Fruit fly (Drosophila melanogaster) whole organism, embryonic: ENCODE results near the gene CG3078.

Experiments used
- Abd-B ChIP-seq: fragments of 200-800 bp; sonication (Bioruptor generic); optimal IDR thresholded peaks from 2 replicates; lab custom pipeline; 2018; ENCODE audit warnings: missing biosample characterization, mild to moderate bottlenecking, missing genetic modification characterization, moderate library complexity
- BtbVII ChIP-seq: fragments of 200-800 bp; sonication (Bioruptor generic); optimal IDR thresholded peaks from 3 replicates; lab custom pipeline; 2017; ENCODE audit warnings: missing biosample characterization, mild to moderate bottlenecking, missing genetic modification characterization
- CG10209 ChIP-seq: fragments of 200-800 bp; sonication (Bioruptor generic); optimal IDR thresholded peaks from 3 replicates; lab custom pipeline; 2017; ENCODE audit warnings: missing biosample characterization, mild to moderate bottlenecking, missing genetic modification characterization, missing genetic modification reagents
- CG10979 ChIP-seq: fragments of 200-800 bp; sonication (Bioruptor generic); optimal IDR thresholded peaks from 2 replicates; lab custom pipeline; 2018; ENCODE audit warnings: missing biosample characterization, mild to moderate bottlenecking, missing genetic modification characterization, moderate library complexity
- CG11456 ChIP-seq: fragments of 200-800 bp; sonication (Bioruptor generic); IDR thresholded peaks from 3 replicates; pipeline ENCODE4 v1.3.6; 2022; ENCODE audit warnings: missing biosample characterization, missing genetic modification characterization
- CG11723 ChIP-seq: fragments of 200-800 bp; sonication (Bioruptor generic); optimal IDR thresholded peaks from 2 replicates; lab custom pipeline; 2017; ENCODE audit warnings: missing biosample characterization, mild to moderate bottlenecking, missing genetic modification characterization
- CG12155 ChIP-seq: fragments of 200-800 bp; sonication (Bioruptor generic); optimal IDR thresholded peaks from 3 replicates; lab custom pipeline; 2016; ENCODE audit warnings: missing biosample characterization, missing genetic modification characterization
- CG12391 ChIP-seq: fragments of 200-800 bp; sonication (Bioruptor generic); optimal IDR thresholded peaks from 3 replicates; lab custom pipeline; 2018; ENCODE audit warnings: missing biosample characterization, mild to moderate bottlenecking, missing genetic modification characterization, moderate library complexity
- CG14965 ChIP-seq: fragments of 200-800 bp; sonication (Bioruptor generic); optimal IDR thresholded peaks from 2 replicates; lab custom pipeline; 2016; ENCODE audit warnings: missing biosample characterization, missing genetic modification characterization, borderline replicate concordance
- CG15011 ChIP-seq: fragments of 200-800 bp; sonication (Bioruptor generic); optimal IDR thresholded peaks from 3 replicates; lab custom pipeline; 2018; ENCODE audit warnings: missing biosample characterization, mild to moderate bottlenecking, missing genetic modification characterization
- CG15269 ChIP-seq: fragments of 200-800 bp; sonication (Bioruptor generic); optimal IDR thresholded peaks from 2 replicates; lab custom pipeline; 2018; ENCODE audit warnings: missing biosample characterization, mild to moderate bottlenecking, missing genetic modification characterization, moderate library complexity
- CG18011 ChIP-seq: fragments of 200-800 bp; sonication (Bioruptor generic); optimal IDR thresholded peaks from 2 replicates; lab custom pipeline; 2017; ENCODE audit warnings: missing biosample characterization, missing genetic modification characterization, mild to moderate bottlenecking, moderate library complexity, missing genotype
- CG18599 ChIP-seq: fragments of 200-800 bp; sonication (Bioruptor generic); optimal IDR thresholded peaks from 3 replicates; lab custom pipeline; 2017; ENCODE audit warnings: missing biosample characterization, missing genetic modification characterization, mild to moderate bottlenecking, moderate library complexity, missing genetic modification reagents
- CG31388 ChIP-seq: fragments of 200-800 bp; sonication (Bioruptor generic); optimal IDR thresholded peaks from 2 replicates; lab custom pipeline; 2016; ENCODE audit warnings: missing biosample characterization, missing genetic modification characterization
- CG3847 ChIP-seq: fragments of 200-800 bp; sonication (Bioruptor generic); IDR thresholded peaks from 2 replicates; pipeline ENCODE4 v1.3.6; 2022; ENCODE audit warnings: missing biosample characterization, missing genetic modification characterization
- CG6175 ChIP-seq: fragments of 200-800 bp; sonication (Bioruptor generic); IDR thresholded peaks from 3 replicates; pipeline ENCODE4 v1.3.6; 2022; ENCODE audit warnings: missing biosample characterization, missing genetic modification characterization
- CG6683 ChIP-seq: fragments of 200-800 bp; sonication (Bioruptor generic); optimal IDR thresholded peaks from 2 replicates; lab custom pipeline; 2017; ENCODE audit warnings: missing biosample characterization, mild to moderate bottlenecking, missing genetic modification characterization, missing genetic modification reagents
- CG7786 ChIP-seq: fragments of 200-800 bp; sonication (Bioruptor generic); optimal IDR thresholded peaks from 2 replicates; lab custom pipeline; 2016; ENCODE audit warnings: missing biosample characterization, missing genetic modification characterization
- CG8089 ChIP-seq: fragments of 200-800 bp; sonication (Bioruptor generic); optimal IDR thresholded peaks from 3 replicates; lab custom pipeline; 2016; ENCODE audit warnings: missing biosample characterization, missing genetic modification characterization
- CG8944 ChIP-seq: fragments of 200-800 bp; sonication (Bioruptor generic); optimal IDR thresholded peaks from 3 replicates; lab custom pipeline; 2016; ENCODE audit warnings: missing biosample characterization, missing genetic modification characterization
- Chrac-16 ChIP-seq: fragments of 200-800 bp; sonication (Bioruptor generic); optimal IDR thresholded peaks from 3 replicates; lab custom pipeline; 2016; ENCODE audit warnings: missing biosample characterization, missing genetic modification characterization
- Deaf1 ChIP-seq: fragments of 200-800 bp; optimal IDR thresholded peaks from 3 replicates; lab custom pipeline; 2019; ENCODE audit warnings: missing biosample characterization, mild to moderate bottlenecking, missing genetic modification characterization, moderate library complexity
- Dref ChIP-seq: fragments of 200-800 bp; sonication (Bioruptor generic); IDR thresholded peaks from 2 replicates; pipeline ENCODE4 v1.3.6; 2022; ENCODE audit warnings: missing biosample characterization, missing genetic modification characterization
- Ets97D ChIP-seq: fragments of 200-800 bp; sonication (Bioruptor generic); optimal IDR thresholded peaks from 3 replicates; lab custom pipeline; 2016; ENCODE audit warnings: missing biosample characterization, missing genetic modification characterization
- GATAe ChIP-seq: fragments of 200-800 bp; sonication (Bioruptor generic); conservative IDR thresholded peaks from 2 replicates; pipeline ENCODE4 v1.3.6; 2022; ENCODE audit warnings: missing biosample characterization, missing genetic modification characterization
- HLH3B ChIP-seq: fragments of 200-800 bp; sonication (Bioruptor generic); IDR thresholded peaks from 2 replicates; pipeline ENCODE4 v1.3.6; 2022; ENCODE audit warnings: missing biosample characterization, missing genetic modification characterization
- Max ChIP-seq: fragments of 200-800 bp; sonication (Bioruptor generic); optimal IDR thresholded peaks from 2 replicates; lab custom pipeline; 2016; ENCODE audit warnings: missing biosample characterization, mild to moderate bottlenecking, missing genetic modification characterization
- Mrtf ChIP-seq: fragments of 200-800 bp; sonication (Bioruptor generic); IDR thresholded peaks from 3 replicates; pipeline ENCODE4 v1.3.6; 2022; ENCODE audit warnings: missing biosample characterization, missing genetic modification characterization
- NFAT ChIP-seq: fragments of 200-800 bp; sonication (Bioruptor generic); IDR thresholded peaks from 2 replicates; pipeline ENCODE4 v1.3.6; 2022; ENCODE audit warnings: missing biosample characterization, missing genetic modification characterization
- NK7.1 ChIP-seq: fragments of 200-800 bp; sonication (Bioruptor generic); optimal IDR thresholded peaks from 3 replicates; lab custom pipeline; 2016; ENCODE audit warnings: missing biosample characterization, missing genetic modification characterization
- PHDP ChIP-seq: fragments of 200-800 bp; sonication (Bioruptor generic); optimal IDR thresholded peaks from 3 replicates; lab custom pipeline; 2018; ENCODE audit warnings: missing biosample characterization, mild to moderate bottlenecking, missing genetic modification characterization, moderate library complexity
- Sox100B ChIP-seq: fragments of 200-800 bp; sonication (Bioruptor generic); optimal IDR thresholded peaks from 3 replicates; lab custom pipeline; 2018; ENCODE audit warnings: missing biosample characterization, mild to moderate bottlenecking, missing genetic modification characterization
- Sry-δ ChIP-seq: fragments of 200-800 bp; sonication (Bioruptor generic); optimal IDR thresholded peaks from 2 replicates; lab custom pipeline; 2016; ENCODE audit warnings: missing biosample characterization, missing genetic modification characterization
- bowl ChIP-seq: fragments of 200-800 bp; sonication (Bioruptor generic); IDR thresholded peaks from 2 replicates; pipeline ENCODE4 v1.3.6; 2022; ENCODE audit warnings: missing biosample characterization, missing genetic modification characterization
- caup ChIP-seq: fragments of 200-800 bp; sonication (Bioruptor generic); optimal IDR thresholded peaks from 3 replicates; lab custom pipeline; 2017; ENCODE audit warnings: missing biosample characterization, mild to moderate bottlenecking, missing genetic modification characterization, moderate library complexity; ENCODE audit not compliant: severe bottlenecking
- corto ChIP-seq: fragments of 200-800 bp; sonication (Bioruptor generic); optimal IDR thresholded peaks from 2 replicates; lab custom pipeline; 2016; ENCODE audit warnings: missing biosample characterization, mild to moderate bottlenecking, missing genetic modification characterization, moderate library complexity
- da ChIP-seq: fragments of 200-800 bp; sonication (Bioruptor generic); optimal IDR thresholded peaks from 2 replicates; lab custom pipeline; 2016; ENCODE audit warnings: missing biosample characterization, missing genetic modification characterization
- ewg ChIP-seq: fragments of 200-800 bp; sonication (Bioruptor generic); optimal IDR thresholded peaks from 3 replicates; lab custom pipeline; 2017; ENCODE audit warnings: mild to moderate bottlenecking, missing biosample characterization, missing genetic modification reagents, missing genetic modification characterization
- gem ChIP-seq: fragments of 200-800 bp; sonication (Bioruptor generic); optimal IDR thresholded peaks from 2 replicates; lab custom pipeline; 2019; ENCODE audit warnings: missing biosample characterization, mild to moderate bottlenecking, missing genetic modification characterization, moderate library complexity
- her ChIP-seq: fragments of 200-800 bp; sonication (Bioruptor generic); optimal IDR thresholded peaks from 2 replicates; lab custom pipeline; 2016; ENCODE audit warnings: missing biosample characterization, missing genetic modification characterization
- inv ChIP-seq: fragments of 200-800 bp; sonication (Bioruptor generic); IDR thresholded peaks from 2 replicates; pipeline ENCODE4 v1.3.6; 2022; ENCODE audit warnings: missing biosample characterization, missing genetic modification characterization; ENCODE audit not compliant: partially characterized antibody
- jing ChIP-seq: fragments of 200-800 bp; sonication (Bioruptor generic); optimal IDR thresholded peaks from 2 replicates; lab custom pipeline; 2018; ENCODE audit warnings: missing biosample characterization, mild to moderate bottlenecking, missing genetic modification characterization
- kah ChIP-seq: fragments of 200-800 bp; sonication (Bioruptor generic); optimal IDR thresholded peaks from 2 replicates; lab custom pipeline; 2018; ENCODE audit warnings: missing biosample characterization, mild to moderate bottlenecking, missing genetic modification characterization
- klu ChIP-seq: fragments of 200-800 bp; sonication (Bioruptor generic); IDR thresholded peaks from 2 replicates; pipeline ENCODE4 v1.3.6; 2022; ENCODE audit warnings: missing biosample characterization, missing genetic modification characterization
- kni ChIP-seq: fragments of 200-800 bp; sonication (Bioruptor generic); optimal IDR thresholded peaks from 3 replicates; lab custom pipeline; 2017; ENCODE audit warnings: mild to moderate bottlenecking, missing biosample characterization, missing genetic modification reagents, missing genetic modification characterization
- mam ChIP-seq: fragments of 200-800 bp; sonication (Bioruptor generic); optimal IDR thresholded peaks from 3 replicates; lab custom pipeline; 2016; ENCODE audit warnings: missing biosample characterization, missing genetic modification characterization
- pnt ChIP-seq: fragments of 200-800 bp; sonication (Bioruptor generic); optimal IDR thresholded peaks from 3 replicates; lab custom pipeline; 2016; ENCODE audit warnings: missing biosample characterization, missing genetic modification characterization
- pum ChIP-seq: fragments of 200-800 bp; sonication (Bioruptor generic); optimal IDR thresholded peaks from 2 replicates; lab custom pipeline; 2016; ENCODE audit warnings: missing biosample characterization, missing genetic modification characterization
- sqz ChIP-seq: fragments of 200-800 bp; sonication (Bioruptor generic); optimal IDR thresholded peaks from 3 replicates; lab custom pipeline; 2018; ENCODE audit warnings: missing biosample characterization, mild to moderate bottlenecking, missing genetic modification characterization
- wek ChIP-seq: fragments of 200-800 bp; sonication (Bioruptor generic); optimal IDR thresholded peaks from 3 replicates; lab custom pipeline; 2018; ENCODE audit warnings: missing biosample characterization, mild to moderate bottlenecking, missing genetic modification characterization, moderate library complexity
- zf30C ChIP-seq: fragments of 200-800 bp; sonication (Bioruptor generic); optimal IDR thresholded peaks from 3 replicates; lab custom pipeline; 2018; ENCODE audit warnings: missing biosample characterization, mild to moderate bottlenecking, missing genetic modification characterization

Gene CG3078

DNA sequence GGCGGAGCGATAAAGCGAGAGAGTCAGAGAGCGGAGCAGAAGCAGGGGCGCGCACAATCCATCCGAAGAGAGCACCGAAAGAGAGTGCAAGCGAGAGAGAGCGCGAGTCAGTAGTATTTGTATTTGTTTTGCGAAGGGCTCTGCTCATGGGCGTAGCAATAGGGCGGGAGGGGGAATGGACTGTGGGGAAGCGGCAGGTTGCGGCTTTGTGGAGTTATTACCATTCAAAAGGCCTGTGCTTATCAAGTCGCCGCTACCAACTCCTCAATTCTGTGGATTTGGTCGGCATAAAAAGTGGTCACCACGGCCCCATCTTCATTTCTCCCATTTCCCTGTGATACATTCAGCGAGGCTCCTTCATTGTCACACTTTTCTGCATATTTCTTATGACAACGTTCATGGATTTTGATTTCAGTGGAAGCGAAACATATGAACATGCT lies 41.4 kb upstream of the CG3078 start (continued):
- TF ChIP-seq CG11723 (GFP tag; lab: Kevin White, UChicago) (no peak), gem (tag; lab: Kevin White, UChicago) (peak; percentile 60), caup (GFP tag; lab: Kevin White, UChicago) (peak; percentile 30), corto (GFP tag; lab: Kevin White, UChicago) (no peak), CG14965 (no peak), kni (GFP tag; lab: Kevin White, UChicago) (no peak), klu (GFP tag; lab: Robert Waterston, UW) (no peak), Deaf1 (no peak), CG31388 (GFP tag; lab: Kevin White, UChicago) (no peak), kah (no peak), CG7786 (GFP tag; lab: Kevin White, UChicago) (peak; percentile 6), her (GFP tag; lab: Kevin White, UChicago) (no peak), wek (no peak), Mrtf (GFP tag; lab: Robert Waterston, UW) (no peak), BtbVII (GFP tag; lab: Kevin White, UChicago) (no peak), jing (GFP tag; lab: Kevin White, UChicago) (no peak), zf30C (GFP tag; lab: Kevin White, UChicago) (peak; percentile 31), Chrac-16 (peak; percentile 15), CG12391 (tag; lab: Kevin White, UChicago) (no peak), Sox100B (peak; percentile 17), CG6683 (GFP tag; lab: Kevin White, UChicago) (peak; percentile 5), CG3847 (GFP tag; lab: Robert Waterston, UW) (peak; percentile 29; the same call in 1 of the 2 replicates), sqz (GFP tag; lab: Kevin White, UChicago) (no peak), CG18011 (GFP tag; lab: Kevin White, UChicago) (peak; percentile 34), Abd-B (GFP tag; lab: Kevin White, UChicago) (peak; percentile 8), NK7.1 (GFP tag; lab: Kevin White, UChicago) (no peak), pnt (no peak), CG6175 (GFP tag; lab: Robert Waterston, UW) (0 out of 3 replicates have a peak, but pooled peaks have one; percentile 27), CG10209 (peak; percentile 46), inv (GFP tag; lab: Robert Waterston, UW) (no peak), CG15269 (peak; percentile 51), da (GFP tag; lab: Kevin White, UChicago) (no peak), Ets97D (no peak), pum (no peak), mam (GFP tag; lab: Kevin White, UChicago) (peak; percentile 38), bowl (GFP tag; lab: Robert Waterston, UW) (no peak), CG18599 (GFP tag; lab: Kevin White, UChicago) (peak; percentile 77), CG12155 (GFP tag; lab: Kevin White, UChicago) (peak; percentile 46), Dref (GFP tag; lab: Robert Waterston, UW) (no peak), CG10979 (tag; lab: Kevin White, UChicago) (peak; percentile 15), CG8089 (no peak), CG11456 (GFP tag; lab: Robert Waterston, UW) (0 out of 3 replicates have a peak, but pooled peaks have one; percentile 12), Sry-δ (GFP tag; lab: Kevin White, UChicago) (no peak), NFAT (GFP tag; lab: Robert Waterston, UW) (peak; percentile 53), CG8944 (GFP tag; lab: Kevin White, UChicago) (no peak), GATAe (GFP tag; lab: Robert Waterston, UW) (no peak), ewg (GFP tag; lab: Kevin White, UChicago) (peak; percentile 19), Max (GFP tag; lab: Kevin White, UChicago) (no peak), PHDP (tag; lab: Kevin White, UChicago) (peak; percentile 31), HLH3B (GFP tag; lab: Robert Waterston, UW) (no peak), CG15011 (GFP tag; lab: Kevin White, UChicago) (peak; percentile 31)
